Fruit fly (Drosophila melanogaster): ENCODE data around the gene CG17593.

dm6 chr2L:3519551-3519950 lies 4.9 kb downstream of the CG17593 start, which contains the start of the genes CG3213 and CG8851:
- TF ChIP-seq bab1 (GFP tag; optimal IDR thresholded peaks at IDR 0.05) (no peak), CG33017 (tag; optimal IDR thresholded peaks at IDR 0.05) (no peak), cic (GFP tag; optimal IDR thresholded peaks at IDR 0.05) (no peak), Crg-1 (GFP tag; optimal IDR thresholded peaks at IDR 0.05) (no peak), CG1620 (GFP tag; optimal IDR thresholded peaks at IDR 0.05) (no peak), kay (GFP tag; ENCODE audit: borderline replicate concordance) (no peak), Mnt (GFP tag; optimal IDR thresholded peaks at IDR 0.05) (no peak), CG7045 (GFP tag; optimal IDR thresholded peaks at IDR 0.05) (no peak)

Data from whole organism, adult.